Worm (Caenorhabditis elegans): ENCODE results near the gene Y38F1A.2.

Y38F1A.2 gene

DNA sequence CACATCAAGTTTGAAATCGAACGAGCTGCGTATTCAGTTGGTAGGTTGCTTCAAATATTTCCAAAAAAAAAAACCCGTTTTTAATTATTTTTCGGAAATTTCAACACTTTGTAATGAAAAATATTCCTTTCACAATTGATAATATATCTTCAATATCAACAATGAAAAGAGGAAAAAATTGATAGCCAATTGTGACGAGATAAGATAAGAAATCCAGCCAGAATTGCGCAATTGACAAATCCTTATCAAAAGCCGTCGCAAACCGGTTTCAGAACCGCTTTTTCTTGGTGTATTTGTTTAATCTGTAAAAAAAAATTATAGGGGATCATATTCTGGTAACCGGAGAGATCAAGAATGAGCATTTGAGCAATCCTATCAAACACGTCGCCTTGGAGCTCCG lies 12.3 kb upstream of the Y38F1A.2 start:
- no peak for TF ChIP-seq him-1 (tag; optimal IDR thresholded peaks at IDR 0.05)

DNA sequence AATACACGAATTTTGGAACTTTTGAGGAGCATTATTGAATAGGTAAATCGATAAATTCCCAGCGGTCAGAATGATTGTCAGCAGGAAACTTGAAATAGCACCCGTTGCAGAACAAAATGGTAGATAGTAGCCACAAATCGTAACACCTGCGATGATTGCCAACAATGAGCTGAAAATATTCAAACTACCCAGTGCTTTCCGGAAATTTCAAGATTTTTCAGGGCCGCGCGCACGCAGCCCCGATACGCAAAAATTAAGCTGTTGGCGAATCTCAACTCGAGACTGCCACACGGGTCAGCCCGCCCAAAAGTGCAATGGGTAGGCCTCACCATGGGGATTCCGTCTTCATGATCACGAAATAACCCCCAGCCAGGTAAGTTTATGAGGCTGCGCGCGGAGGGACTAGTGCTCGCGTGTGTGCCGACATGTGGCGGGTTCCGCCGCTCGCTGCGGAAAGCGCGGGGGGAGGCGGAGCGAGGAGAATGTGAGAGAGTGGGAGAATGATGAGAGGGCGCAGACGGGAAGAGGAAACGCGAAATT lies 10.1 kb upstream of the Y38F1A.2 start:
- TF ChIP-seq him-1 (tag; optimal IDR thresholded peaks at IDR 0.05) (peak; percentile 82), dao-5 (tag; optimal IDR thresholded peaks at IDR 0.05) (peak; percentile 85), W03F9.2 (tag; optimal IDR thresholded peaks at IDR 0.05) (peak; percentile 80)

DNA sequence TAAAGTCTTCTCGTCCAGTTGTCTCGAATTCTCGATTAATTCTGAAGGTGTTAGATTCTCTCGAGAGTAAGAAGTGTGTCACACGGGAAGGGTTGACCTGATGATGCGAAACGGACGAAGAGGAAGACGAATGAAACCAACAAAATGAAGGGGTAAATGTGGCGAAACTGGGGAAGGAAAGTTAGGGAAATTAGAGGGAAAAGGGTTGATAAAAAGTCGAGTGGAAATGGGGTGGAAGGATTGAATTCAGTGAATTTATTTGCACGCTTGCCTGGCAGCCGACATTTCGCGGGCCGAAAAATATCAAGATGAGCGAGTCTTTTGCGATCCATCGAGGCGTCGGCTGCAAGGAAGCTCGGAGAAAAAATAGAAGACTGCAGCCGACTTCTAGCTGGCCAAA lies 6.6 kb upstream of the Y38F1A.2 start, which contains the start of gene F58G1.7:
Gene F58G1.7, minus strand, starts transcription at position 101 of the 400 bp plus-strand sequence.
- TF ChIP-seq dao-5 (tag; optimal IDR thresholded peaks at IDR 0.05) (no peak), W03F9.2 (tag; optimal IDR thresholded peaks at IDR 0.05) (no peak), him-1 (tag; optimal IDR thresholded peaks at IDR 0.05) (no peak)

DNA sequence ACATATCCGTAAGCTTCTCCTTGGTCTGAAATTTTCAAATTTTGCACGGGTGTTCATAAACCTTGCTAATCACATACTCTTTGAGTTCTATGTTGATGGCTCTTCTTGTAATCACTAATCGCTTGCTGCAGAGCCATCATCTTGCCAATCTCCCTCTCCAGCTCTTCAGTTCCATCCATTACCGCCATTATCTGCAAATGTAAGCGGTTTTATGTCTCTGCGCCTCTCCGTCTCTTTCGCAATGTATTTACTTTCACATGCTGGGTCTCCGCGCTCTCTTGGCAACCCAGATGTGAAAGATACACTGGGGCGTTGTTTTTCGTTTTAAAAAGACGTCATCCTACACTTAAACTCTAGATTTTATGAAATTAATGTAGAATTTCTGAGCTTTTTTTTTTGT lies 1.5 kb upstream of the Y38F1A.2 start:
- TF ChIP-seq W03F9.2 (tag; optimal IDR thresholded peaks at IDR 0.05) (no peak), him-1 (tag; optimal IDR thresholded peaks at IDR 0.05) (no peak), dao-5 (tag; optimal IDR thresholded peaks at IDR 0.05) (no peak)

DNA sequence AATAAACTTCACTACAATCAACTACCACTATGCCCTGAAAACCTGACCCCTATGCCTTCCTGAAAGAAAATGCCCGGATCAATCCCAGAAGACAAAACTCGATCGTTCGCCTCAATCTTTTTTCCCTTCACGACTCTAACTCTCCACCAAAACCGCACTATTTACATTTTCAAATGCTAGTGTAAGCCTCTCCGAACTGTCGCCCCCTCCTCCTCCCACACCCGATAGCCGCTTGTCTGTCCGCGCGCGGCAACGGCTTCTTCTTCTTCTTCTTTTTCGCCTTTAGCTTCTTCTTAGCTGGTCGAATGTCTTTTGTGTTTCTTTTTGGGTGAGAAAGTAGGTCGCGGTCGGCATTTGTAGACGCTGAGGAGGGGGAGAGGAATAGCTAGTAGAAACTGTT lies 5.4 kb downstream of the Y38F1A.2 start:
- TF ChIP-seq W03F9.2 (tag; optimal IDR thresholded peaks at IDR 0.05) (no peak), him-1 (tag; optimal IDR thresholded peaks at IDR 0.05) (no peak), dao-5 (tag; optimal IDR thresholded peaks at IDR 0.05) (no peak)

DNA sequence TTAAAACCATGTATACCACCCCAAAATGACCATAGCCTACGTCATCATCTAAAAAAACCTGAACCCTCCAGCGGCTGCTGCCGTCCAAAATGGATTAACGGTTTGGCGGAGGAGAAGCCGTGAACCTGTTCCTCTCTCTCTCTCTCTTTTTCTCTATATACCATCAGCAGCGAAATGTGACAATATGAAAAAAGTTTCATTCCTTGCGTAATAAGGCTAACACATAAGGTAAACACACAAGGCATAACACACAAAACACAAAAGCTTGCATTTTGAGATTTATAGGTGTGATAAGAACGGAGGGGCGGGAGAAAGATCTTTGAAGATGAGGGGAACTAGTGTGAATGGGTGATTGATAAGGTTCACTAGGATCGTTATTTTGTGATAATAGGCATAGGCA lies 6.5 kb downstream of the Y38F1A.2 start:
- TF ChIP-seq dao-5 (tag; optimal IDR thresholded peaks at IDR 0.05) (no peak), W03F9.2 (tag; optimal IDR thresholded peaks at IDR 0.05) (no peak), him-1 (tag; optimal IDR thresholded peaks at IDR 0.05) (no peak)

DNA sequence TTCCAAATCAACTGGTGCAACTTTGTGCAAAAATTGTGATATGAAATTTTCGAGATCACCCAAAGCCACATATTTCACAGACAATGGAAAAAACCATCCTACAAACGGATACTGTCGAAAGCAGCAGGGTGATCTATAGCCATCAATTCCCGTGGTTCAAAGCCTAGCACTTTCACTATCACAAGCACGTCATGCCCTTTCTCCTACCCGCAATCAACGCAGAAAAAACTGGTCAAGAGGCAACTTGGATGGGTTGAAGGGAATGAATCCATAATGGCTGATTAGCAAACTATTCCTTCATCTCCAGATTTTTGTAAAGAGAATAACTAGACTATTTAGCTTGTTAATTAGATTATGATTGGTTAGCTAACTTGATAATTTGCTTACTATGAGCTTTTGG lies 7.0 kb downstream of the Y38F1A.2 start:
- TF ChIP-seq W03F9.2 (tag; optimal IDR thresholded peaks at IDR 0.05) (no peak), him-1 (tag; optimal IDR thresholded peaks at IDR 0.05) (no peak), dao-5 (tag; optimal IDR thresholded peaks at IDR 0.05) (no peak)

DNA sequence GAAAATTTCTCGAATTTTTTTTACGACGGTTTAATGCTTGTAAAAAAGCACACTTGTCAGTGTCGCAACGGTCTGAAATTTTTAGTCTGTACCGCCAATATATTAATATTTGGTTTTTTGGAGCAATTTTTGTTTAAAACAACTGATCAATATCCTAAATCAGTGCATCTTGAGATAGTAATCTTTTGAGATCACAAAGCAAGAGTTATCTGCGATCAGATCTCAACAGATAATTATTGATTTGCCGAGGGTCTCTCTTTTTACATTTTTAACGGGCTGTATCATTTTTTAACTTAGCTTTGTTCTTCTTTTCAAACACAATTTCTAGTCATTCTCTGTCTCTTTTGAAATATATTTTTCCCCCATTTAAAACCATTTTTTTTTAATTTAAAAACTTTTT lies 10.4 kb downstream of the Y38F1A.2 start:
- TF ChIP-seq dao-5 (tag; optimal IDR thresholded peaks at IDR 0.05) (no peak), W03F9.2 (tag; optimal IDR thresholded peaks at IDR 0.05) (no peak), him-1 (tag; optimal IDR thresholded peaks at IDR 0.05) (no peak)

DNA sequence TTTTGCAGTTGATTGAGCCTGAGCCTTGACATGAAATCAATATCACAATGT lies 10.6 kb downstream of the Y38F1A.2 start, which contains the start of gene ptr-18:
Gene ptr-18, plus strand, starts transcription at position 9 of the 51 bp plus-strand sequence.
- TF ChIP-seq dao-5 (tag; optimal IDR thresholded peaks at IDR 0.05) (no peak), him-1 (tag; optimal IDR thresholded peaks at IDR 0.05) (no peak), W03F9.2 (tag; optimal IDR thresholded peaks at IDR 0.05) (no peak)

DNA sequence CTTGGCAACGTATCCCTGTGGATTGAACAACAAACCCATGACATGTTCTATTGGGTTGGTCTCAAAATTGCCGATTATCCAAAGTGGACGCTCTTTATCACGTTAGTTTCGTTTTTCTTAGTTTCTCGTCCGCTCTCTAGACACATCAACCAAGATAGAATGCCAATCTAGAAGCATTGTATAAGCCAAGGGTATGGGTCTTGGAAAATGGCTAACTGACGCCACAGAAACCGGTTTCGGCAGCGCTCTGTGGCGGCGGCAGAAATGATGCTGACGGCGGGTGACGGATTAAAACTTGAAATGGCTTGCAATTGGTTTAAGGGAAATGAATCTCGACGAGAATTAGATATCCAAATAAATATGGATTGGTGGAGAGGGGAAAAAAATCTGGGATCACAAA lies 10.8 kb downstream of the Y38F1A.2 start:
- TF ChIP-seq him-1 (tag; optimal IDR thresholded peaks at IDR 0.05) (no peak), dao-5 (tag; optimal IDR thresholded peaks at IDR 0.05) (no peak), W03F9.2 (tag; optimal IDR thresholded peaks at IDR 0.05) (no peak)

DNA sequence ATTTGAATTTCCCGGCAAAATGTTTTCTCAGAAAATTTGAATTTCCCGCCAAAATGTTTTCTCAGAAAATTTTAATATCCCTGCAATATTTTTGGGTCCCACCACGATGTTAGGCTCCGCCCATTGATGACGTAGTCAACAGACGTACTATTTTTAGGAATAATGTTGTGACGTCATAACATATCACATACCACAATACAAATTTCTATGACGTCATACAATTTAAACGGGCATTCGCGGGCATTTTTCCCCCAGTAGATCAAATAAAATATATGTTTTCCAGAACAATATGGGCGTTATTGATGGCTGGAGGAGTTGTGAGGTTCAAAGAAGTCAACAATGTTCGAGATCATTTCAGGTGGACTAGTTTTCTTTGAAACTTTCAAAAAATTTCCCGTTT lies 11.5 kb downstream of the Y38F1A.2 start:
- TF ChIP-seq him-1 (tag; optimal IDR thresholded peaks at IDR 0.05) (no peak), dao-5 (tag; optimal IDR thresholded peaks at IDR 0.05) (no peak), W03F9.2 (tag; optimal IDR thresholded peaks at IDR 0.05) (no peak)

DNA sequence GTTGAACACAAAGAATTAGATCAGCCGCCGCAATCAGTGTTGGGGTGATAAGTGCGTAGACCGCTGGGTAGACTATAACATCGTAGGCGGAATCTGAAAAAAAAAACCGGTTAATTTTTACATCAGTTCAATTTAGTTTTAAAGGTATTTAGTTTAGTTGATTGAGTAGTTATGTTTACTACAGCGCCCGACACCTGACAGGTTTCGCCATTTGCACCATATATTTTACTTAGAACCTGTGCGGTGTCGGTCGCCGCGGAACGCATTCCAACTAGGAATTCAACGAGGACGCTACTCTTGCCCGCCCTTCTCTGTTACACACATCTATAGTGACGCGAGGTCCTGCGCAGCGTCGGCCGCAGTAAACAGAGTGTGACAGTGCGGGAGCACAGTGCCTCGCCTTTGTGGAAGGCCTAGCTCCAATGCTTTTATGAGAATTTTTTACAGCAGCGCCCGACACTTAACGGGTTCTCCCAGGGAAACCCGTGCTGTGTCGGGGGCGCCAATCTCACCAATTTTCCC lies 13.8 kb downstream of the Y38F1A.2 start:
- no peak for TF ChIP-seq W03F9.2 (tag; optimal IDR thresholded peaks at IDR 0.05)
- no peak for TF ChIP-seq him-1 (tag; optimal IDR thresholded peaks at IDR 0.05)
- TF ChIP-seq dao-5 (tag; optimal IDR thresholded peaks at IDR 0.05), result no peak

DNA sequence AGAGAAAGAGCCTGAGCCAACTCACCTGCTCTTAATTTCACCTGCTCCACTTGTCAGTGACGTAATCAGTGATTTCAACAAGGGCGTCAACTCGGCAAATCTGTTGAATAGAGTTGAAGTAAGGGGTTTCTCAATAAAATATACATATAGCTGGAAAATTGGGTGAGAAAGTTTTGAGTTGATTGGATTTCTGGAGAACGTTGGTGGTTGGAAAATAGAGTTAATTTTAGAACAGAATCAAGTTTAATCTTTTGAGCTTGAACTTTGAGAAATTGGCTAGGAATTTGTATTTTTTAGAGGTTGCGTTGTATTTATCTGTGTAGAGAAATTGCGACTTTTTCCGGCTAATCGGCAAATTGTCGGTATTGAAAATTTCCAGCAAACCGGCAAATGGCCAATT lies 14.9 kb downstream of the Y38F1A.2 start, which contains the start of gene Y38F1A.4:
Gene Y38F1A.4, minus strand, starts transcription at position 101 of the 400 bp plus-strand sequence.
- TF ChIP-seq dao-5 (tag; optimal IDR thresholded peaks at IDR 0.05), result no peak
- no peak for TF ChIP-seq W03F9.2 (tag; optimal IDR thresholded peaks at IDR 0.05)

DNA sequence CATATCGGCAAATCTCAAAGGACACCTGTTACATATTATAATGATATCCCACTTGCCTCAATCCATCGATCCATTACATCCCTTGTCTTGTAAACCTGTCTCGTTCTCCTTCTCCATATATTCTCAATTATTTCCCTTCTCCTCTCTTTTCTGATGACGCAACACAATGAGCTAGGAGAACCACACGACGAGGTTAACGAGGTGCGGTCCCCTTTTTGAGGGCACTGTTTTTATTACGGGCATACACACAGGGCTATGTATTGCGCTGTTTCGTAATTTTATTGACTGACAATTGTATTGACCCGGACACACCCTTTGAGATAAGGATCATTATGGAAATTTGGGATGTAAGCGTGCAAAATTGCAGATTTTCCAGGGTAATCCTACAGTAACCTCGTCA lies 23.9 kb downstream of the Y38F1A.2 start:
- TF ChIP-seq him-1 (tag; optimal IDR thresholded peaks at IDR 0.05) (no peak), dao-5 (tag; optimal IDR thresholded peaks at IDR 0.05) (no peak), W03F9.2 (tag; optimal IDR thresholded peaks at IDR 0.05) (no peak)

DNA sequence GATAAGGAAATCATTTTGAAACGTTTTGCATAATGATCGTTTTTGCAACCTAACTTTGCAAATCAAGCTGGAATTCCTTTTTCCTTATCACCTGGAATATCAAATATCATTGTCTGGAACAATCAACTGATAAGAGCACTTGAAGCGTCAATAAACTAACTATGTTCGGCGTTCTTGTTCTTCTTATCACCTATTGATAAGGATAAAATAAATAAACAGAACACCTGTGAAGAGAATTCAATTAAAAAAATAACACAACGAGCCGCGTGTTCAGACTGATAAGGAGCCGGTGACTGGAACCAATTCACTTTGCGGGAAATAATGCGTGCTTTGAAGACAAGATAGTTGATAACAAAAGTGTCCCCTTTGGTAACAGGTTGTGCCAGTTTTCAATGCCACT lies 25.5 kb downstream of the Y38F1A.2 start, which contains the start of gene cyd-1:
Gene cyd-1, plus strand, starts transcription at position 380 of the 400 bp plus-strand sequence.
- TF ChIP-seq dao-5 (tag; optimal IDR thresholded peaks at IDR 0.05) (no peak), him-1 (tag; optimal IDR thresholded peaks at IDR 0.05) (no peak), W03F9.2 (tag; optimal IDR thresholded peaks at IDR 0.05) (no peak)
